Worm (Caenorhabditis elegans) whole organism, L2 larva: ENCODE results near the gene C47E12.9.

ENCODE experiments used
- C34F6.9 ChIP-seq: fragments of 150-350 bp; optimal IDR thresholded peaks from 2 replicates; lab custom pipeline; 2014; ENCODE audit warnings: missing biosample characterization, missing genetic modification characterization
- F13H6.1 ChIP-seq: sonication (generic microtip); optimal IDR thresholded peaks from 2 replicates; lab custom pipeline; 2016; ENCODE audit warnings: missing genetic modification characterization, missing compliant biosample characterization
- R02D3.7 ChIP-seq: fragments of 150-350 bp; optimal IDR thresholded peaks from 2 replicates; lab custom pipeline; 2014; ENCODE audit warnings: missing biosample characterization, missing genetic modification characterization
- Y55F3AM.14 ChIP-seq: fragments of 200-800 bp; sonication (Bioruptor generic); optimal IDR thresholded peaks from 2 replicates; lab custom pipeline; 2018; ENCODE audit warnings: mild to moderate bottlenecking, missing genetic modification characterization, missing compliant biosample characterization
- aly-2 ChIP-seq: fragments of 150-350 bp; optimal IDR thresholded peaks from 2 replicates; lab custom pipeline; 2014; ENCODE audit warnings: missing biosample characterization, missing genetic modification characterization
- ama-1 ChIP-seq: fragments of 150-350 bp; optimal IDR thresholded peaks from 2 replicates; lab custom pipeline; 2018; ENCODE audit warnings: inconsistent platforms
- ceh-16 ChIP-seq: fragments of 150-350 bp; optimal IDR thresholded peaks from 2 replicates; lab custom pipeline; 2014; ENCODE audit warnings: missing biosample characterization, missing genetic modification characterization
- crh-2 ChIP-seq: sonication (generic microtip); optimal IDR thresholded peaks from 2 replicates; lab custom pipeline; 2017; ENCODE audit warnings: missing biosample characterization, missing genetic modification characterization
- egl-27 ChIP-seq: sonication (generic microtip); optimal IDR thresholded peaks from 3 replicates; lab custom pipeline; 2017; ENCODE audit warnings: missing biosample characterization, missing genetic modification reagents, missing genetic modification characterization
- elt-3 ChIP-seq: sonication (generic microtip); optimal IDR thresholded peaks from 2 replicates; lab custom pipeline; 2017; ENCODE audit warnings: missing biosample characterization, missing genetic modification characterization
- fos-1 ChIP-seq: fragments of 150-350 bp; optimal IDR thresholded peaks from 2 replicates; lab custom pipeline; 2014; ENCODE audit warnings: missing biosample characterization, missing genetic modification characterization
- gmeb-1 ChIP-seq: fragments of 150-350 bp; optimal IDR thresholded peaks from 2 replicates; lab custom pipeline; 2014; ENCODE audit warnings: missing biosample characterization, missing genetic modification characterization
- lin-39 ChIP-seq: fragments of 150-350 bp; optimal IDR thresholded peaks from 2 replicates; lab custom pipeline; 2014; ENCODE audit warnings: missing biosample characterization, missing genetic modification reagents, missing genetic modification characterization
- lsy-2 ChIP-seq, 2 experiments: fragments of 150-350 bp in 1 of 2; sonication (generic microtip) in 1 of 2; optimal IDR thresholded peaks; 2 replicates each; lab custom pipeline; 2014 to 2017; ENCODE audit warnings: missing biosample characterization in 2 of 2, missing genetic modification characterization in 2 of 2
- mab-5 ChIP-seq: fragments of 150-350 bp; optimal IDR thresholded peaks from 2 replicates; lab custom pipeline; 2014; ENCODE audit warnings: missing biosample characterization, missing genetic modification characterization
- mbf-1 ChIP-seq: sonication (generic microtip); optimal IDR thresholded peaks from 2 replicates; lab custom pipeline; 2017; ENCODE audit warnings: missing biosample characterization, missing genetic modification characterization
- nhr-10 ChIP-seq: sonication (generic microtip); optimal IDR thresholded peaks from 2 replicates; lab custom pipeline; 2017; ENCODE audit warnings: missing biosample characterization, missing genetic modification characterization
- nhr-21 ChIP-seq: fragments of 150-350 bp; optimal IDR thresholded peaks from 2 replicates; lab custom pipeline; 2014; ENCODE audit warnings: missing biosample characterization, missing genetic modification characterization
- nhr-23 ChIP-seq: fragments of 150-350 bp; optimal IDR thresholded peaks from 2 replicates; lab custom pipeline; 2014; ENCODE audit warnings: missing biosample characterization, missing genetic modification reagents, missing genetic modification characterization
- nhr-25 ChIP-seq: fragments of 150-350 bp; sonication (generic microtip); optimal IDR thresholded peaks from 3 replicates; lab custom pipeline; 2014; ENCODE audit warnings: missing biosample characterization, missing genetic modification characterization
- nhr-6 ChIP-seq: fragments of 150-350 bp; optimal IDR thresholded peaks from 2 replicates; lab custom pipeline; 2014; ENCODE audit warnings: missing biosample characterization, missing genetic modification characterization
- nhr-77 ChIP-seq: fragments of 150-350 bp; optimal IDR thresholded peaks from 2 replicates; lab custom pipeline; 2014; ENCODE audit warnings: missing biosample characterization, missing genetic modification characterization
- skn-1 ChIP-seq: sonication (generic microtip); optimal IDR thresholded peaks from 2 replicates; lab custom pipeline; 2017; ENCODE audit warnings: missing biosample characterization, missing genetic modification characterization
- sma-3 ChIP-seq: sonication (generic microtip); optimal IDR thresholded peaks from 2 replicates; lab custom pipeline; 2016; ENCODE audit warnings: missing genetic modification reagents, missing genetic modification characterization, missing compliant biosample characterization
- sma-9 ChIP-seq, 2 experiments: fragments of 150-350 bp in 1 of 2; sonication (generic microtip) in 1 of 2; optimal IDR thresholded peaks; 2 replicates each; lab custom pipeline; 2014 to 2016; ENCODE audit warnings: missing genetic modification characterization in 2 of 2, mild to moderate bottlenecking in 1 of 2, missing biosample characterization in 1 of 2, missing compliant biosample characterization in 1 of 2, missing genetic modification reagents in 1 of 2, moderate library complexity in 1 of 2
- snpc-4 ChIP-seq: fragments of 150-350 bp; optimal IDR thresholded peaks from 2 replicates; lab custom pipeline; 2014; ENCODE audit warnings: missing biosample characterization, missing genetic modification characterization
- unc-55 ChIP-seq: fragments of 150-350 bp; sonication (generic microtip); optimal IDR thresholded peaks from 3 replicates; lab custom pipeline; 2014; ENCODE audit warnings: missing biosample characterization, missing genetic modification reagents, missing genetic modification characterization
- unc-62 ChIP-seq: fragments of 150-350 bp; optimal IDR thresholded peaks from 2 replicates; lab custom pipeline; 2014; ENCODE audit warnings: missing biosample characterization, missing genetic modification reagents, missing genetic modification characterization
- ztf-1 ChIP-seq: fragments of 200-800 bp; sonication (Bioruptor generic); conservative IDR thresholded peaks from 2 replicates; pipeline ENCODE4 v1.3.6; 2022; ENCODE audit warnings: missing genetic modification characterization, missing compliant biosample characterization
- ztf-4 ChIP-seq: fragments of 150-350 bp; optimal IDR thresholded peaks from 2 replicates; lab custom pipeline; 2014; ENCODE audit warnings: missing biosample characterization, missing genetic modification characterization

C47E12.9 gene

DNA sequence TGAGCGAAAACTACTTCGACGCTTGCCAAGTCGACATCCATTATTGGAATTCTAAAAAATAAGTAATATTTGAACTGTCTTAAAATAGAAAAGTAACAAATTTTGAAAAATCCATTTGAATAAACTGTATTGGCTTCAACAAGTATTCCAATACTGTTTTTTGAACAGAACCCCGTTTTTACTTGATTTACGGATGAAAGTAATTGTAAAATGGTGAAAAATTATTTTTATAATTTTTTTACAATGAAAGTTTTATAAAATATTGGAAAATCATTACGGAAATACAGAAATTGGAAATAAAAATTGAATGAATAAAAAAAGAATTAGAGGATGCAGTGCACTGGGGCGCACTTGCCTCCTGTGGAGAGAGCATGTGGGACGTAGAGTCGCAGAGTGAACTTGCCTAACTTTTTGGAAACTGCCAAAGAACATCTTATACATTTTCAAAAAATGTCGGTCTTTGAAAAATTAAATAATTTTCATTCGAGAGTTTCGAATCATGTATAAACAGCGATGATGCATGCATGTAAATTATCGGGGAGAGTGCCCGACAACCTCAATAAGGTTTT, 7.8 kb downstream of the C47E12.9 start, which contains the start of gene rrp-1:
TSS of gene rrp-1 (minus strand) at position 51 of the 569 bp plus-strand sequence.
- peak; percentile 41 for TF ChIP-seq unc-55 (GFP tag; lab: Kevin White, UChicago)
- no peak for TF ChIP-seq nhr-23
- peak; percentile 38 for TF ChIP-seq C34F6.9
- no peak for TF ChIP-seq nhr-10 (tag; lab: Kevin White, UChicago)
- TF ChIP-seq nhr-6 (tag; lab: Kevin White, UChicago), result no peak
- TF ChIP-seq unc-62 (GFP tag; lab: Kevin White, UChicago), result no peak

DNA sequence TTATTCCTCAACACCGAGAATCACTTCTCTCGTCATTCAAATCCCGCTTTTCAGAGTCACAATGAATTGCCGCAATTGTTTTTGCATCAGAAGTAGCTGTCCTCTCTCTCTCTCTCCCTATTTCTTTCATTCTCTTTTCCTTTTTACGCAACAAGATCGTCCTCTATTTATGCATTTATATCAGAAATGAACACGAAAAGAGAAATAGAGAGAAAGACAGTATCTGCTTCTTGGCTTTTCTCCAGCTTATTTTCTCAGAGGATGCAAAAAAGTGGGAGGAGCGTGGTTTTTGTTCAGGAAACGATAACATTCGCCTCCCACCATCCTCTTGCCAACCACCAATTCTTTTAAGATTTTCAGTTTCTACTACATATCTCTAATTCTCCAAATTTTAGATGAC, 8.4 kb downstream of the C47E12.9 start, which contains the start of gene mam-2:
TSS of gene mam-2 (plus strand) at position 301 of the 400 bp plus-strand sequence.
- no peak for TF ChIP-seq unc-55 (GFP tag; lab: Kevin White, UChicago)
- no peak for TF ChIP-seq snpc-4 (tag; lab: Kevin White, UChicago)
- TF ChIP-seq nhr-77, result no peak
- no peak for TF ChIP-seq aly-2 (tag; lab: Kevin White, UChicago)
- no peak for TF ChIP-seq R02D3.7
- TF ChIP-seq elt-3 (tag; lab: Kevin White, UChicago), result no peak
- no peak for TF ChIP-seq ceh-16 (tag; lab: Kevin White, UChicago)

DNA sequence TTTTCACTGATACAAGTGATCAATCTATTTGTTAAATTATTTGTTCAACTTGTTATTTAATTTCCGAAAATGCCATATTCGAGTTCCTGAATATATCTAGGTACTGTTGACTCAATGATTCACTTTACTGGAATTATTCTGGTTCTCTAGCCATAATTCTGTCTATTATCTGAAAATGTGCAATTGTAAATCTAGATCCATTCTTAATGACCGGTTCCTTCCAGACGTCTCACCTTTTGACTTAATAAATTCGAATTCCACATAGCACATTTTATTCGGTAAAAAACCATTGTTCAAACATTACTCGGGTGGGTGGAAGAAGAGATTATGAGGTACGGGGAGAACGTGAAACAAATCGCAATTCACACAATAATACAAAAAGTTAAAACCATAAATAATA, 14.9 kb downstream of the C47E12.9 start:
- TF ChIP-seq crh-2 (tag; lab: Kevin White, UChicago) (peak; percentile 27), nhr-25 (tag; lab: Kevin White, UChicago) (no peak)

DNA sequence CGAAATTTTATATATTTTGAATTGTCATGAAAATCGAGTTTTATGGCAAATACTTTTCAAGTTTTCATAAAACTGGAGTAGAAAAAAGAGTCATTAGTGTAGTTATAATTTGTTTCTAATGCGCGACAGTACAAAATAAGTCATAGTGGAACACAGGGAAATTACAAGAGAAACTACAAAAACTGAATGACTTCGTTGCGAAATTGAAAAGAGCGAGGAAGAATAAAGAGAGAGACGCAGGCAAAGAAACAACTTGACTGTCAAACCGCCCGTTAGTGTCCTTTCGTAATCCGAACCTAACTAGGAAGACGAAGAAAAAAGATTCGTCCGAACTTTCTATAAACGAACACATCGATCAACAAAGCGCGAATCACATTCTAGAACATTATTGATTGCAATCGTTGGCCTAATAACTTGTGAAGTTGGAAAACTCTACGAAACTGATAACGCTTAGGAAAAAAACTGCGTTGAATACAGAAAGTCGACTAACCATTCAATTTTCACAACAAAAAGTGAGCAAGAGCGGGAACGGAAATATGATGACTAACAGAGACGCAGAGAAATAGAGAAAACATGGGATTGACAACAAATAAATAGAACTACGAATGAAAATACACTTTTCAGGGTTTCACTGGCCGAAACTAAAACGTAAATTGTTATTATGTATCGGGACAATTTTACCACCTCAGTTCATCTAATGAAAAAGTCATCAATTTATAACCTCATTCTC, 19.1 kb downstream of the C47E12.9 start:
- TF ChIP-seq egl-27 (no peak), crh-2 (tag; lab: Kevin White, UChicago) (peak; percentile 20), skn-1 (tag; lab: Kevin White, UChicago) (peak; percentile 70), elt-3 (tag; lab: Kevin White, UChicago) (no peak), sma-9 (GFP tag; optimal IDR thresholded peaks at IDR 0.05; lab: Kevin White, UChicago) (no peak), sma-9 (tag; optimal IDR thresholded peaks at IDR 0.05; lab: Kevin White, UChicago) (no peak), snpc-4 (tag; lab: Kevin White, UChicago) (no peak)

DNA sequence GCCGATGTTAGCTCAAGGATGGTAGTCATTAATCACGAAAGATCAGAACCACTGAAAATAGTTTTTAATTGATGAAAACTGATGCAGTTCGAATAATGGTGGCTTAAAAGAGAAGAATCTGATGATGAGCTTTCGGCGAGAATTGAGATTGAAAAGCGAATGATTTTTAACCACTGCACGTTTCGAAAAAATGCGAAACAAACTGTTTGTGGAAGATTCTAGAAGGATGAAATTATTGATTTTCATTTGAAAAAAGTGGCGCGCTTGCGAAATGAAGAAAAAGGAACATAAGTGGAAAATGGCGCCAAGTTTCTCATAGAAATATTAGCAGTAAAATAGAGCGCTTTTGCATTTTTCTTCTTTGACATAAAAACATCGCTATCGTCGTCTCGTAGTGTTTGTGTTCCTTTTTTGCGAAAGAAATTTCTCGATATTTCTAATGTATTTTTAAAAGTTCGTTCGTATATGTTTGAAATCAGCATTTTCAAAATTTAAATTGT, 20.5 kb downstream of the C47E12.9 start, which contains the start of gene uba-1:
TSS of gene uba-1 (minus strand) at position 51 of the 500 bp plus-strand sequence.
- TF ChIP-seq ama-1 (lab: Kevin White, UChicago) (peak; percentile 55), ztf-4 (tag; lab: Kevin White, UChicago) (no peak), unc-55 (GFP tag; lab: Kevin White, UChicago) (peak; percentile 55), nhr-21 (peak; percentile 28), C34F6.9 (peak; percentile 55), nhr-10 (tag; lab: Kevin White, UChicago) (no peak), Y55F3AM.14 (GFP tag; lab: Kevin White, UChicago) (peak; percentile 60), lsy-2 (tag; optimal IDR thresholded peaks at IDR 0.05; lab: Kevin White, UChicago) (peak in 1 of 2 experiments; percentile 50), F13H6.1 (peak; percentile 13), nhr-25 (tag; lab: Kevin White, UChicago) (peak; percentile 67), gmeb-1 (tag; lab: Kevin White, UChicago) (peak; percentile 5), R02D3.7 (no peak), sma-3 (GFP tag; lab: Kevin White, UChicago) (peak; percentile 41), mab-5 (tag; lab: Kevin White, UChicago) (peak; percentile 12), crh-2 (tag; lab: Kevin White, UChicago) (peak; percentile 86), skn-1 (tag; lab: Kevin White, UChicago) (no peak)
- TF ChIP-seq, all 48 proteins: peak for 12

DNA sequence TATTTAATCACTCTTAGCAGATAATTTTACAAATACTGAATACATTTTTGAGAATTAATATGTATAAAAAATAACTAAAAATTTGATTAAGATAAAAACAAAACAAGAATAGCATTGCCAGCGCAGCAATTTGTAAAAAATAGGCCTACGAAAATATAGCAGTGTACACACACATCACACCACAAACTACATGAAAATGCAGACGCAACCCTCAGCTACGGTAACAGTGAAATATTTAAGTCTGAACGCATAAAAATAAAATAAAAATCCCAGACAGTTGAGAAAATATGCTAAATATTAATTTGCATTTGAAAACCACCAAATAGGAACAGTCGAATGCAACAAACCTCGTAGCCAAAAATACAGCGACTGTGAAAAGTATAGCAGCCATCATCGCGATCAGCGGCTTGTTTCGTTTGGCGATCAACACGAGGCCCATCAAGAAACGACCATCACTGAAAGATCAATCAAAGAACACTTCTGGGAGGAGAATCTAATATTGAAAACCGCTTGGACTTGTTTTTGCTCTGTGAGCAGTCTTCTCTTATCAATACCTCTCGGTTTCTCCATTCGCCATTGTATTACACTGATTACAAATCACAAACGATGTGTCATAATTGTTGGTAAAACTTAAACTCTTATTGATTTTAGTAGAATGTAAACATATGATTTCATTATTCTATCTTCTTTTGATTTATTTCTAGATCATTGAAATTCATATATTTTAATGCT, 24.2 kb downstream of the C47E12.9 start, which contains the start of gene pyp-1:
TSS of gene pyp-1 (minus strand) at position 439 of the 732 bp plus-strand sequence.
- TF ChIP-seq fos-1 (tag; lab: Kevin White, UChicago) (peak; percentile 56), mbf-1 (tag; lab: Kevin White, UChicago) (no peak), nhr-23 (no peak), ztf-1 (GFP tag; lab: Robert Waterston, UW) (no peak), lsy-2 (tag; optimal IDR thresholded peaks at IDR 0.05; lab: Kevin White, UChicago) (peak in 1 of 2 experiments; percentile 69), nhr-25 (tag; lab: Kevin White, UChicago) (no peak), unc-55 (GFP tag; lab: Kevin White, UChicago) (peak; percentile 34), sma-9 (GFP tag; optimal IDR thresholded peaks at IDR 0.05; lab: Kevin White, UChicago) (peak; percentile 22), sma-9 (tag; optimal IDR thresholded peaks at IDR 0.05; lab: Kevin White, UChicago) (no peak), lin-39 (tag; lab: Kevin White, UChicago) (no peak), ama-1 (lab: Kevin White, UChicago) (peak; percentile 33)
